Fruit fly (Drosophila melanogaster): Measurements from ENCODE around the gene CG12502.

Gene CG12502

dm6 chr3L:832897-833857 lies 32.0 kb upstream of the CG12502 start, which contains the start of gene Sf3b3 (continued):
- TF ChIP-seq caup (GFP tag; optimal IDR thresholded peaks at IDR 0.05; ENCODE audit: severe bottlenecking) (no peak), unc-4 (GFP tag; IDR thresholded peaks at IDR 0.05; ENCODE audit: partially characterized antibody) (peak; percentile 50), Nf-YC (tag; optimal IDR thresholded peaks at IDR 0.05) (no peak), CG4424 (GFP tag; optimal IDR thresholded peaks at IDR 0.05) (peak; percentile 23), luna (GFP tag; optimal IDR thresholded peaks at IDR 0.05) (peak; percentile 13), CG13287 (GFP tag; IDR thresholded peaks at IDR 0.05; ENCODE audit: partially characterized antibody) (peak; percentile 60), ranshi (GFP tag; IDR thresholded peaks at IDR 0.05) (0 out of 2 replicates have a peak, but pooled peaks have one; percentile 21), salm (tag; optimal IDR thresholded peaks at IDR 0.05) (no peak), org-1 (GFP tag; optimal IDR thresholded peaks at IDR 0.05) (no peak), Stat92E (GFP tag; optimal IDR thresholded peaks at IDR 0.05) (peak in 1 of 3 experiments; percentile 59), Blimp-1 (GFP tag; optimal IDR thresholded peaks at IDR 0.05) (no peak), Camta (GFP tag; optimal IDR thresholded peaks at IDR 0.05) (peak; percentile 21), pum (GFP tag; optimal IDR thresholded peaks at IDR 0.05) (no peak), Dip3 (GFP tag; optimal IDR thresholded peaks at IDR 0.05) (no peak), sna (GFP tag; IDR thresholded peaks at IDR 0.05; ENCODE audit: partially characterized antibody) (no peak)

dm6 chr3L:833878-834277 lies 31.3 kb upstream of the CG12502 start, which contains the start of gene CG42553:
Gene CG42553, plus strand, starts transcription at chr3L:834093.
- TF ChIP-seq pros (GFP tag; optimal IDR thresholded peaks at IDR 0.05) (no peak), CG3065 (GFP tag; optimal IDR thresholded peaks at IDR 0.05) (no peak), zfh1 (GFP tag; IDR thresholded peaks at IDR 0.05) (no peak), Six4 (GFP tag; optimal IDR thresholded peaks at IDR 0.05) (no peak), ac (GFP tag; optimal IDR thresholded peaks at IDR 0.05) (no peak), HLH4C (GFP tag; IDR thresholded peaks at IDR 0.05; ENCODE audit: partially characterized antibody) (peak; percentile 37; the same call in 2 of the 3 replicates), CG12299 (tag; optimal IDR thresholded peaks at IDR 0.05) (no peak), ash1 (GFP tag; optimal IDR thresholded peaks at IDR 0.05) (no peak), dm (GFP tag; optimal IDR thresholded peaks at IDR 0.05) (no peak), danr (GFP tag; IDR thresholded peaks at IDR 0.05) (no peak), pum (GFP tag; optimal IDR thresholded peaks at IDR 0.05) (no peak), dmrt99B (tag; optimal IDR thresholded peaks at IDR 0.05) (no peak), CG1603 (tag; optimal IDR thresholded peaks at IDR 0.05) (peak; percentile 23), CG18599 (GFP tag; optimal IDR thresholded peaks at IDR 0.05) (no peak), CG10654 (GFP tag; optimal IDR thresholded peaks at IDR 0.05) (no peak), Taf1 (GFP tag; IDR thresholded peaks at IDR 0.05) (no peak), bab2 (GFP tag; optimal IDR thresholded peaks at IDR 0.05) (no peak), E2f1 (GFP tag; IDR thresholded peaks at IDR 0.05) (no peak), Atf6 (GFP tag; IDR thresholded peaks at IDR 0.05) (no peak), Ptx1 (GFP tag; IDR thresholded peaks at IDR 0.05) (no peak), chinmo (GFP tag; IDR thresholded peaks at IDR 0.05; ENCODE audit: partially characterized antibody) (no peak), CG32767 (GFP tag; IDR thresholded peaks at IDR 0.05) (no peak), Sry-δ (GFP tag; optimal IDR thresholded peaks at IDR 0.05) (peak; percentile 14), CG4820 (GFP tag; optimal IDR thresholded peaks at IDR 0.05) (no peak), Jarid2 (GFP tag; optimal IDR thresholded peaks at IDR 0.05) (no peak), croc (GFP tag; conservative IDR thresholded peaks at IDR 0.05) (no peak), CG17361 (GFP tag; IDR thresholded peaks at IDR 0.05) (no peak), psq (GFP tag; optimal IDR thresholded peaks at IDR 0.05) (no peak), YL-1 (GFP tag; optimal IDR thresholded peaks at IDR 0.05) (peak; percentile 20), cato (GFP tag; optimal IDR thresholded peaks at IDR 0.05; ENCODE audit: borderline replicate concordance) (no peak), dmrt11E (tag; optimal IDR thresholded peaks at IDR 0.05) (no peak), bigmax (GFP tag; optimal IDR thresholded peaks at IDR 0.05) (no peak), cwo (GFP tag; optimal IDR thresholded peaks at IDR 0.05) (no peak), seq (GFP tag; IDR thresholded peaks at IDR 0.05) (no peak)
